Worm (Caenorhabditis elegans): Measurements from ENCODE around the gene aagr-2.
"Not testable (repeated sequence)": the region's sequence is repeated elsewhere in the genome, so short reads cannot be mapped to it uniquely, and the experiment has no call there.

- TF ChIP-seq sox-4 (tag; optimal IDR thresholded peaks at IDR 0.05); rnt-1 (tag; optimal IDR thresholded peaks at IDR 0.05); nfya-1 (tag; optimal IDR thresholded peaks at IDR 0.05); pag-3 (tag; optimal IDR thresholded peaks at IDR 0.05; ENCODE audit: borderline replicate concordance): not testable (repeated sequence)
Observed at ce11 chrII:4932727-4933126, 7.7 kb upstream of the aagr-2 start, which contains the start of gene msp-152.

Measured in whole organism, late embryonic.